Fruit fly (Drosophila melanogaster) Kc167 (cell line): Measurements from ENCODE around the gene eIF4G2.

ENCODE experiments used
- Sin3A ChIP-seq: fragments of >200 bp; optimal IDR thresholded peaks from 2 replicates; lab custom pipeline; 2018; ENCODE audit warnings: missing external identifiers
- h ChIP-seq: fragments of >200 bp; optimal IDR thresholded peaks from 3 replicates; lab custom pipeline; 2018; ENCODE audit warnings: missing external identifiers
- psq ChIP-seq: fragments of >200 bp; optimal IDR thresholded peaks from 2 replicates; lab custom pipeline; 2017; ENCODE audit warnings: missing external identifiers
- ttk ChIP-seq: sonication (Bioruptor generic); optimal IDR thresholded peaks from 2 replicates; lab custom pipeline; 2017; ENCODE audit warnings: missing external identifiers

dm6 chr3R:23760219-23761018 is 58.6 kb downstream of the eIF4G2 start, which contains the start of gene SdhD:
- TF ChIP-seq ttk (lab: Kevin White, UChicago) (no peak), Sin3A (no peak), psq (lab: Kevin White, UChicago) (no peak), h (lab: Kevin White, UChicago) (no peak)
